Fruit fly (Drosophila melanogaster): ENCODE measurements around the gene kek5.

Gene kek5

dm6 chrX:19352830-19353441 is at the start of gene kek5:
Gene kek5, plus strand, starts transcription at chrX:19353181.
- no peak for TF ChIP-seq noc (tag; optimal IDR thresholded peaks at IDR 0.05)

dm6 chrX:19305172-19305571 is 47.8 kb upstream of the kek5 start:
- no peak for TF ChIP-seq noc (tag; optimal IDR thresholded peaks at IDR 0.05)

dm6 chrX:19306531-19306930 is 46.5 kb upstream of the kek5 start:
- TF ChIP-seq noc (tag; optimal IDR thresholded peaks at IDR 0.05), result peak; percentile 52

- TF ChIP-seq noc (tag; optimal IDR thresholded peaks at IDR 0.05), result peak; percentile 67
These were observed 45.0 kb upstream of the kek5 start, which contains the start of gene CG8051 for dm6 chrX:19307810-19308456. Gene CG8051, minus strand, starts transcription at chrX:19307925.

dm6 chrX:19309648-19310047 is 43.3 kb upstream of the kek5 start:
- TF ChIP-seq noc (tag; optimal IDR thresholded peaks at IDR 0.05), result no peak

- TF ChIP-seq noc (tag; optimal IDR thresholded peaks at IDR 0.05), result no peak
These were observed 38.5 kb upstream of the kek5 start for dm6 chrX:19314283-19315178.

- peak; percentile 38 for TF ChIP-seq noc (tag; optimal IDR thresholded peaks at IDR 0.05)
These were observed 37.3 kb upstream of the kek5 start for dm6 chrX:19315421-19316260.

- peak; percentile 46 for TF ChIP-seq noc (tag; optimal IDR thresholded peaks at IDR 0.05)
These were observed 36.4 kb upstream of the kek5 start for dm6 chrX:19316583-19316982.

dm6 chrX:19317058-19317767 is 35.8 kb upstream of the kek5 start:
- TF ChIP-seq noc (tag; optimal IDR thresholded peaks at IDR 0.05), result peak; percentile 85

- TF ChIP-seq noc (tag; optimal IDR thresholded peaks at IDR 0.05), result no peak
These were observed 34.1 kb upstream of the kek5 start for dm6 chrX:19318924-19319323.

dm6 chrX:19321820-19322708 is 30.9 kb upstream of the kek5 start, which contains the start of gene out:
Gene out, minus strand, starts transcription at chrX:19322106.
- peak; percentile 92 for TF ChIP-seq noc (tag; optimal IDR thresholded peaks at IDR 0.05)

dm6 chrX:19322945-19323834 is 29.8 kb upstream of the kek5 start:
- TF ChIP-seq noc (tag; optimal IDR thresholded peaks at IDR 0.05), result no peak

- TF ChIP-seq noc (tag; optimal IDR thresholded peaks at IDR 0.05), result peak; percentile 96
These were observed 29.2 kb upstream of the kek5 start for dm6 chrX:19323835-19324133.
